Worm (Caenorhabditis elegans): ENCODE measurements around the gene mif-1.

- TF ChIP-seq dao-5 (tag; optimal IDR thresholded peaks at IDR 0.05) (no peak), him-1 (tag; optimal IDR thresholded peaks at IDR 0.05) (no peak)
These were observed 22.3 kb upstream of the mif-1 start for ce11 chrIII:11825654-11826053.
